Worm (Caenorhabditis elegans): Measurements from ENCODE around the gene gei-8.
A peak's percentile ranks its signal among the peaks of the same experiment; 100 is the strongest.

gei-8 gene

ce11 chrIII:8163283-8163682 is 42.3 kb upstream of the gei-8 start, which contains the start of gene bath-42:
Gene bath-42, minus strand, starts transcription at chrIII:8163383.
- TF ChIP-seq ama-1 (optimal IDR thresholded peaks at IDR 0.05) (no peak), hlh-8 (tag; optimal IDR thresholded peaks at IDR 0.05) (no peak), C38D4.7 (GFP tag; optimal IDR thresholded peaks at IDR 0.05) (no peak), hlh-13 (GFP tag; optimal IDR thresholded peaks at IDR 0.05) (no peak), dmd-4 (tag; optimal IDR thresholded peaks at IDR 0.05; ENCODE audit: borderline replicate concordance) (no peak), K02D7.2 (tag; optimal IDR thresholded peaks at IDR 0.05) (no peak), C08G9.2 (tag; optimal IDR thresholded peaks at IDR 0.05) (no peak), fkh-10 (GFP tag; optimal IDR thresholded peaks at IDR 0.05) (no peak), syd-9 (tag; optimal IDR thresholded peaks at IDR 0.05) (no peak), unc-3 (GFP tag; conservative IDR thresholded peaks at IDR 0.05) (no peak), unc-3 (tag; optimal IDR thresholded peaks at IDR 0.05) (no peak), sox-4 (tag; optimal IDR thresholded peaks at IDR 0.05) (no peak), sdc-2 (tag; optimal IDR thresholded peaks at IDR 0.05) (no peak), pat-9 (tag; optimal IDR thresholded peaks at IDR 0.05) (no peak), ets-4 (tag; optimal IDR thresholded peaks at IDR 0.05) (no peak), hlh-30 (tag; optimal IDR thresholded peaks at IDR 0.05; ENCODE audit: insufficient read depth) (no peak), hlh-15 (tag; optimal IDR thresholded peaks at IDR 0.05) (no peak), tbx-7 (tag; optimal IDR thresholded peaks at IDR 0.05) (no peak), ref-2 (tag; optimal IDR thresholded peaks at IDR 0.05) (no peak)

ce11 chrIII:8161238-8161637 is 40.2 kb upstream of the gei-8 start, which contains the start of gene inpp-5K:
Gene inpp-5K, minus strand, starts transcription at chrIII:8161338.
- no peak for TF ChIP-seq pqm-1 (tag; optimal IDR thresholded peaks at IDR 0.05)

- TF ChIP-seq hlh-30 (tag; optimal IDR thresholded peaks at IDR 0.05; ENCODE audit: insufficient read depth) (peak; percentile 47), fkh-6 (tag; optimal IDR thresholded peaks at IDR 0.05) (no peak), ceh-31 (tag; optimal IDR thresholded peaks at IDR 0.05) (peak; percentile 30), ceh-48 (tag; optimal IDR thresholded peaks at IDR 0.05) (peak; percentile 25)
Observed at ce11 chrIII:8158140-8158786, 37.2 kb upstream of the gei-8 start, which contains the start of gene atg-13. Gene atg-13, minus strand, starts transcription at chrIII:8158190.

ce11 chrIII:8155166-8155565 is 34.1 kb upstream of the gei-8 start, which contains the start of gene D2007.1:
Gene D2007.1, plus strand, starts transcription at chrIII:8155466.
- peak; percentile 27 for TF ChIP-seq hlh-30 (tag; optimal IDR thresholded peaks at IDR 0.05; ENCODE audit: insufficient read depth)
- no peak for TF ChIP-seq pag-3 (tag; optimal IDR thresholded peaks at IDR 0.05; ENCODE audit: borderline replicate concordance)
- TF ChIP-seq F13H6.1 (tag; optimal IDR thresholded peaks at IDR 0.05), result no peak
- TF ChIP-seq ceh-2 (tag; optimal IDR thresholded peaks at IDR 0.05), result no peak
- no peak for TF ChIP-seq ceh-9 (tag; optimal IDR thresholded peaks at IDR 0.05)

ce11 chrIII:8154423-8154822 is 33.4 kb upstream of the gei-8 start:
- no peak for TF ChIP-seq ceh-6 (GFP tag; optimal IDR thresholded peaks at IDR 0.05)
- no peak for TF ChIP-seq fax-1 (tag; optimal IDR thresholded peaks at IDR 0.05)
- TF ChIP-seq ama-1 (optimal IDR thresholded peaks at IDR 0.05), result no peak
- no peak for TF ChIP-seq unc-42 (tag; optimal IDR thresholded peaks at IDR 0.05)
- TF ChIP-seq elt-2 (tag; optimal IDR thresholded peaks at IDR 0.05), result no peak
- TF ChIP-seq ahr-1 (tag; optimal IDR thresholded peaks at IDR 0.05), result no peak
- TF ChIP-seq elt-4 (tag; optimal IDR thresholded peaks at IDR 0.05), result no peak
- TF ChIP-seq pha-2 (tag; optimal IDR thresholded peaks at IDR 0.05), result no peak
- TF ChIP-seq ztf-16 (tag; optimal IDR thresholded peaks at IDR 0.05), result no peak

All from whole organism, late embryonic.